Worm (Caenorhabditis elegans) whole organism, early embryonic: ENCODE data around the gene fbxb-74.

Experiments
- B0310.2 ChIP-seq: sonication (generic microtip); optimal IDR thresholded peaks from 2 replicates; lab custom pipeline; 2016; ENCODE audit warnings: mild to moderate bottlenecking, missing genetic modification characterization, missing compliant biosample characterization
- F13C5.2 ChIP-seq: sonication (generic microtip); optimal IDR thresholded peaks from 2 replicates; lab custom pipeline; 2017; ENCODE audit warnings: mild to moderate bottlenecking, missing genetic modification characterization, inconsistent platforms, missing compliant biosample characterization
- aly-1 ChIP-seq: sonication (generic microtip); optimal IDR thresholded peaks from 2 replicates; lab custom pipeline; 2016; ENCODE audit warnings: missing genetic modification characterization, missing compliant biosample characterization
- ama-1 ChIP-seq: fragments of 150-350 bp; optimal IDR thresholded peaks from 2 replicates; lab custom pipeline; 2014
- ceh-13 ChIP-seq: fragments of 200-800 bp; sonication (Bioruptor generic); optimal IDR thresholded peaks from 2 replicates; lab custom pipeline; 2018; ENCODE audit warnings: mild to moderate bottlenecking, missing genetic modification characterization, missing compliant biosample characterization
- ceh-36 ChIP-seq: sonication (generic microtip); optimal IDR thresholded peaks from 2 replicates; lab custom pipeline; 2016; ENCODE audit warnings: missing genetic modification characterization, inconsistent platforms, missing compliant biosample characterization
- ets-7 ChIP-seq: sonication (generic microtip); optimal IDR thresholded peaks from 2 replicates; lab custom pipeline; 2016; ENCODE audit warnings: missing genotype, missing genetic modification characterization, missing compliant biosample characterization
- flt-1 ChIP-seq: fragments of 200-800 bp; sonication (Bioruptor generic); IDR thresholded peaks from 2 replicates; pipeline ENCODE4 v1.3.6; 2022; ENCODE audit warnings: missing genetic modification characterization, missing compliant biosample characterization
- hmbx-1 ChIP-seq: sonication (generic microtip); optimal IDR thresholded peaks from 2 replicates; lab custom pipeline; 2016; ENCODE audit warnings: mild to moderate bottlenecking, missing genetic modification characterization, missing compliant biosample characterization
- hmg-4 ChIP-seq: fragments of 200-800 bp; sonication (Bioruptor generic); optimal IDR thresholded peaks from 2 replicates; lab custom pipeline; 2018; ENCODE audit warnings: mild to moderate bottlenecking, missing genetic modification characterization, missing compliant biosample characterization
- hnd-1 ChIP-seq: sonication (generic microtip); optimal IDR thresholded peaks from 2 replicates; lab custom pipeline; 2016; ENCODE audit warnings: missing genetic modification characterization, missing compliant biosample characterization
- pes-1 ChIP-seq: fragments of 200-800 bp; sonication (Bioruptor generic); IDR thresholded peaks from 2 replicates; pipeline ENCODE4 v1.3.6; 2022; ENCODE audit warnings: missing genetic modification reagents, missing genetic modification characterization, missing compliant biosample characterization
- scrt-1 ChIP-seq: fragments of 200-800 bp; sonication (Bioruptor generic); IDR thresholded peaks from 2 replicates; pipeline ENCODE4 v1.3.6; 2022; ENCODE audit warnings: missing genetic modification characterization, missing compliant biosample characterization
- sea-1 ChIP-seq: fragments of 200-800 bp; sonication (Bioruptor generic); conservative IDR thresholded peaks from 2 replicates; pipeline ENCODE4 v1.3.6; 2022; ENCODE audit warnings: missing genetic modification characterization, missing compliant biosample characterization
- tbx-11 ChIP-seq: fragments of 200-800 bp; sonication (Bioruptor generic); IDR thresholded peaks from 2 replicates; pipeline ENCODE4 v1.3.6; 2022; ENCODE audit warnings: missing genetic modification characterization, missing compliant biosample characterization
- tbx-37 ChIP-seq: fragments of 200-800 bp; sonication (Bioruptor generic); conservative IDR thresholded peaks from 2 replicates; pipeline ENCODE4 v1.3.6; 2022; ENCODE audit warnings: missing genetic modification reagents, missing genetic modification characterization, missing compliant biosample characterization
- tra-4 ChIP-seq: sonication (generic microtip); optimal IDR thresholded peaks from 2 replicates; lab custom pipeline; 2017; ENCODE audit warnings: missing genetic modification characterization, missing compliant biosample characterization

fbxb-74 gene

DNA sequence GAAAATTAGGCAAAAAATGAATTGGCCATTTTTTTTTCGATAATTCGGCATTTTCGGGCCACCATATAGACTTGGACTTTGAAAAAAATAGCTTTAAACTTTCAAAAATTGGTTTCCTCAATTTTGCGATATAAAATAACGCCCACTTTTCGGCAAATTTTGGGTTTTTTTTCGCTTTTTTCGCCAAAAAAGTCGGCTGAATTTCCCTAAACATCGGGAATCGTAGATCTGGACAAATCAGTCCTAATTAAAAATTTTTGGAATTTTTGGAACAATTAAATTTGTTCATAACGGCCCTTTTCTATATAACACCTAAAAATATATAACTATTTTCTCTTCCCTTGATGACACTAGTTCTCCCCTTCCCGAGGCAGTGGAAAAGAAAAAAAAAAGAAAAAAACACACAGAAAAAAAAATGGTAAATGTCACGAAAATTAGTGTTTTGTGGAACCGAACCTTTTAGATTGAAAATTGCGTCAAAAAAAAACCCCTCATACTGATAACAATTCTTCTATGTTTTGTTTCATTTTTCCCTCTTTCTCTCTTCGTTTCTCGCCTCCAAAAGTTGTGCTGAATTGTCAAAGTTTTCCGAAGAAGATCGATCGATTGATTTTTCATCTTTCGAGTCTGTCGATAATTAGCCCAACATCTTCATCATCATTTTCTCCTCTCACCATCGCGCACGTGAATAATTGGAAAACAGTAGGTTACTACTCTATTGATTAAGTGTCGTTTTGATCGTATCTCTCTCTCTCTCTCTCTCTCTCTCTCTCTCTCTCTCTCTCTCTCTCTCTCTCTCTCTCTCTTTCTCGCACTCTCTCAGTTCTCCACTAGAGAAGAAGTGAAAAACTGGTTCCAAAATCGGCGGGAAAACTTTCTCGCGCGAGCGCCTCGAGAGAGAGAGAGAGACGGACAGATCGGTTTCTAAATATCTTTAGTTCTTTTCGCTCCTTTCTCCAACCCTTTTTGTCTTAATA, 38.5 kb downstream of the fbxb-74 start, which contains the start of gene Y24D9A.6:
Y24D9A.6 (minus strand) TSS at position 51 of the 977 bp plus-strand sequence.
- no peak for TF ChIP-seq ceh-36
- no peak for TF ChIP-seq F13C5.2
- TF ChIP-seq B0310.2 (tag; lab: Kevin White, UChicago), result no peak
- TF ChIP-seq tra-4, result no peak
- no peak for TF ChIP-seq ceh-13
- TF ChIP-seq pes-1 (GFP tag; lab: Robert Waterston, UW), result no peak
- TF ChIP-seq flt-1 (GFP tag; lab: Robert Waterston, UW), result no peak
- no peak for TF ChIP-seq tbx-11 (GFP tag; lab: Robert Waterston, UW)
- TF ChIP-seq ama-1, result no peak
- no peak for TF ChIP-seq hnd-1 (tag; lab: Kevin White, UChicago)
- TF ChIP-seq aly-1 (tag; lab: Kevin White, UChicago), result no peak
- TF ChIP-seq ets-7, result no peak
- no peak for TF ChIP-seq hmg-4 (GFP tag; lab: Kevin White, UChicago)
- TF ChIP-seq sea-1 (GFP tag; lab: Robert Waterston, UW), result no peak
- no peak for TF ChIP-seq hmbx-1
- no peak for TF ChIP-seq tbx-37 (GFP tag; lab: Robert Waterston, UW)
- no peak for TF ChIP-seq scrt-1 (GFP tag; lab: Robert Waterston, UW)

DNA sequence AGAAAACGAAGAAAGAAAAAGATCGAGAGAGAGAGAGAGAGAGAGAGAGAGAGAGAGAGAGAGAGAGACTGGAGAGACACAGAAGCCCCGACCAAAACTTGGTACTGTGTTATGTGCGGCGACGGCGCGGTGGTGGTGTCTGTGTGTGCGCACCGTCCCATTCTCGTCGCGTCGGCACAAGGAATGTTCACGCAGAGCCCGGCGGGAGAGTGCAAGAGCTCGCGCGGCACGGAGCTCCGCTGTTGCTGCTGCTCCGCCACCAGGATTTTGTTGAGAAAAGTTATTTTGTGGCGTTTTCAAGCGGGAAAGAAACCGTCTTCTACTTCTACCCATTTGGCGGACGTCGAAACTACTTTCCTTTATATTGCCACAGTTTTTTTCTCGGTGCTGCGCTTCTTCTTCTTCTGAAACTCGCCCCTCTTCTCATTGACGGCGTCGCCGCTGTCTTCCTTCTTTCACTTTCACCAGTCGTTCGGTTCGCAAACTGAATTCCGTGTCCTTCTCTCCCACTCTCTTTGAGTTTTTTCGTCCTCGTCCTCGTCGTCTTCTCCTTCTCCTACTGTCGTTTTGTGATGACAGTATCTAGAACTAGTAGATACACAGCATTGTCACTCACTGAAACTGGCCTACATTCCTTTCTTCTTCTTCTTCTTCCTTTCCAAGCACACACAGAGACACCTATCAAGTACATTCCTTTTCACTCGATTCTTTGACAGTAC, 39.5 kb downstream of the fbxb-74 start:
- no peak for TF ChIP-seq scrt-1 (GFP tag; lab: Robert Waterston, UW)
- TF ChIP-seq ama-1, result no peak
- peak; percentile 23; the same call in 1 of the 2 replicates for TF ChIP-seq pes-1 (GFP tag; lab: Robert Waterston, UW)
- no peak for TF ChIP-seq tra-4
- TF ChIP-seq aly-1 (tag; lab: Kevin White, UChicago), result no peak
- TF ChIP-seq hmg-4 (GFP tag; lab: Kevin White, UChicago), result peak; percentile 10

- TF ChIP-seq ceh-13, result no peak
- no peak for TF ChIP-seq tbx-37 (GFP tag; lab: Robert Waterston, UW)
- TF ChIP-seq hnd-1 (tag; lab: Kevin White, UChicago), result no peak
- no peak for TF ChIP-seq B0310.2 (tag; lab: Kevin White, UChicago)
- TF ChIP-seq F13C5.2, result no peak
- TF ChIP-seq flt-1 (GFP tag; lab: Robert Waterston, UW), result no peak
- no peak for TF ChIP-seq tbx-11 (GFP tag; lab: Robert Waterston, UW)
- TF ChIP-seq sea-1 (GFP tag; lab: Robert Waterston, UW), result no peak
- no peak for TF ChIP-seq pes-1 (GFP tag; lab: Robert Waterston, UW)
- no peak for TF ChIP-seq ets-7
- no peak for TF ChIP-seq ceh-36
Observed at ce11 chrIV:4398890-4399289, 40.2 kb downstream of the fbxb-74 start.

DNA sequence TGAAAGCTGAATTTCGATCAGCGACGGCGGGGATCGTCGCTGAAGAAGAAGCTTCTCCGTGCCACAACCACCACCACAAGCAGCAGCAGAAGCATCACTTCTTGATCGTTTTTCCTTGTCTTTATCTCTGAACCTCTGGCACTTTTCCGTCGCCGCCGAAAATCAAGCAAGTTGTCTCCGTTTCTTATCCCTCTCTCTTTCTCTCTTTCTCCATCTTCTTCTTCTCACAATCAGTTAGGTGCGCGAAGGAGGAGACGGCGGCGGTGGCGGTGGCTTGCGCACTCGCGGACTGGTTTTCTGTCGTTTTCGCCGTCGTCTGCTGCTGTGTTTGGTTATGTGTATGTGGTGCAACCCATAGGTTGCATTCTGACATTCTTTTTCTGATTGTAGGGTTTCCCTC, 40.7 kb downstream of the fbxb-74 start:
- no peak for TF ChIP-seq ceh-36
- TF ChIP-seq hmg-4 (GFP tag; lab: Kevin White, UChicago), result peak; percentile 32
- no peak for TF ChIP-seq pes-1 (GFP tag; lab: Robert Waterston, UW)
- no peak for TF ChIP-seq flt-1 (GFP tag; lab: Robert Waterston, UW)

DNA sequence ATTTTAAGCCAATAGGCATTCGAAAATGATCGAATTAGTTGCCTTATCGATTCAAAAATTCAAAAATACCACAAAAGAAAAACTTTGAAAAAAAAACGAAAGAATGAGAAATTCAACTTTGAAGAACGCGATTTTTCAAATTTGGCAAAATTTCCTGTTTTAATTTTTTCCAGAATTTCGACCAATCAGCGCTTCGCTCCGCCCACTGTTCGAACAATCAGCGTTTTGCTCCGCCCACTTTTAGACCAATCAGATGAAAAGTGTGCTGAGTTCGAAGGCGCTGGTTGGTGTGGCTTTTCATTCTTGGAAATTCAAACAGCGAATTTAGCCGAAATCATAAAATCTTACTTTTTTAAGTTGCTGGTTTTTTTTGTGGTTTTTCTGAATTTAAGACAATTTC, 41.5 kb downstream of the fbxb-74 start:
- TF ChIP-seq pes-1 (GFP tag; lab: Robert Waterston, UW), result no peak
- TF ChIP-seq scrt-1 (GFP tag; lab: Robert Waterston, UW), result no peak
- TF ChIP-seq sea-1 (GFP tag; lab: Robert Waterston, UW), result no peak
- no peak for TF ChIP-seq tbx-37 (GFP tag; lab: Robert Waterston, UW)
- no peak for TF ChIP-seq ceh-36
- no peak for TF ChIP-seq B0310.2 (tag; lab: Kevin White, UChicago)

ce11 chrIV:4397111-4397510, 42.0 kb downstream of the fbxb-74 start:
- TF ChIP-seq pes-1 (GFP tag; lab: Robert Waterston, UW) (no peak), B0310.2 (tag; lab: Kevin White, UChicago) (no peak), tra-4 (no peak), scrt-1 (GFP tag; lab: Robert Waterston, UW) (no peak), ama-1 (no peak), hmbx-1 (no peak), flt-1 (GFP tag; lab: Robert Waterston, UW) (no peak), tbx-11 (GFP tag; lab: Robert Waterston, UW) (no peak)

ce11 chrIV:4396052-4396821, 42.9 kb downstream of the fbxb-74 start:
- no peak for TF ChIP-seq ets-7
- TF ChIP-seq ceh-36, result no peak
- no peak for TF ChIP-seq hmg-4 (GFP tag; lab: Kevin White, UChicago)
- TF ChIP-seq tra-4, result no peak
- no peak for TF ChIP-seq hnd-1 (tag; lab: Kevin White, UChicago)
- no peak for TF ChIP-seq flt-1 (GFP tag; lab: Robert Waterston, UW)
- no peak for TF ChIP-seq ceh-13
- no peak for TF ChIP-seq aly-1 (tag; lab: Kevin White, UChicago)
- TF ChIP-seq pes-1 (GFP tag; lab: Robert Waterston, UW), result no peak
- TF ChIP-seq B0310.2 (tag; lab: Kevin White, UChicago), result no peak
- TF ChIP-seq ama-1, result no peak
